Fruit fly (Drosophila melanogaster) whole organism, prepupa: ENCODE results near the gene CG32354.

Experiments used
- CG16779 ChIP-seq: fragments of 200-800 bp; sonication (Bioruptor generic); optimal IDR thresholded peaks from 3 replicates; lab custom pipeline; 2017; ENCODE audit warnings: missing biosample characterization, mild to moderate bottlenecking, missing genetic modification characterization
- Hr38 ChIP-seq: sonication (Bioruptor generic); optimal IDR thresholded peaks from 2 replicates; lab custom pipeline; 2016; ENCODE audit warnings: missing biosample characterization, missing genetic modification characterization

dm6 chr3L:8460050-8460878 is 38.3 kb upstream of the CG32354 start:
- TF ChIP-seq CG16779 (tag; lab: Kevin White, UChicago), result no peak
- TF ChIP-seq Hr38 (GFP tag; lab: Kevin White, UChicago), result no peak
